Fruit fly (Drosophila melanogaster) whole organism, embryonic: Measurements from ENCODE around the gene CG6983.

ENCODE experiments used
- Kr ChIP-seq: fragments of 200-800 bp; sonication (Bioruptor generic); optimal IDR thresholded peaks from 2 replicates; lab custom pipeline; 2017; ENCODE audit warnings: missing biosample characterization, mild to moderate bottlenecking, missing genetic modification characterization
- btn ChIP-seq: fragments of 200-800 bp; sonication (Bioruptor generic); optimal IDR thresholded peaks from 2 replicates; lab custom pipeline; 2016; ENCODE audit warnings: missing biosample characterization, missing genetic modification characterization

- no peak for TF ChIP-seq btn (GFP tag; lab: Kevin White, UChicago)
- TF ChIP-seq Kr (GFP tag; lab: Kevin White, UChicago), result no peak
Observed at dm6 chr3L:8449202-8449799, at the start of gene CG6983.
